Fruit fly (Drosophila melanogaster): ENCODE data around the gene Or71a.

Or71a gene

DNA sequence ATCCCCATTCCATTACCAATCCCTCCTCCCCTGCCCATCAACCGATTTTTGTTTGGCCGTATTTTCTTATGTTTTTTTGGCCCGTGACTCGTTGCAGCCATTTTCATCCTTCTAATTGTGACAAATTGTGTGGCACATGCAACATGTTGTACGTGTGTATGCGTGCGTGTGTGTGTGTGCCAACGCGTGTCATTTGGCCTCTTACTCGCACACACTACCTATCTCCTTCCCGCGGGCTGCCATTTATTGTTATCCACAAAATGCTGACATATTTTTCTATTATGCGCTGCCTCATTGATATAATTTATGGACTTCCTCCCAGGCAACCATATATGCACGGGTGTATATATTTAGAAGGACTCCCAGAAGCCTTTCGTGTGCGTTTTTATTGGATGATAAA is 46.5 kb downstream of the Or71a start:
- TF ChIP-seq D (optimal IDR thresholded peaks at IDR 0.05) (peak; percentile 80), D (GFP tag; optimal IDR thresholded peaks at IDR 0.05) (no peak), hkb (optimal IDR thresholded peaks at IDR 0.05) (no peak), hkb (GFP tag; IDR thresholded peaks at IDR 0.05) (no peak), CG10209 (GFP tag; optimal IDR thresholded peaks at IDR 0.05) (no peak), fd3F (GFP tag; optimal IDR thresholded peaks at IDR 0.05) (no peak), CG15479 (GFP tag; optimal IDR thresholded peaks at IDR 0.05) (peak; percentile 43), abd-A (tag; optimal IDR thresholded peaks at IDR 0.05) (peak; percentile 39), stwl (tag; optimal IDR thresholded peaks at IDR 0.05) (no peak), cg (GFP tag; optimal IDR thresholded peaks at IDR 0.05) (peak; percentile 64), CG15601 (tag; optimal IDR thresholded peaks at IDR 0.05) (no peak), CG17361 (GFP tag; IDR thresholded peaks at IDR 0.05) (no peak), gfzf (GFP tag; optimal IDR thresholded peaks at IDR 0.05) (no peak), twi (tag; optimal IDR thresholded peaks at IDR 0.05) (peak; percentile 68), CG5180 (GFP tag; optimal IDR thresholded peaks at IDR 0.05) (peak; percentile 41), hth (optimal IDR thresholded peaks at IDR 0.05) (no peak), CG11695 (GFP tag; IDR thresholded peaks at IDR 0.05) (no peak), CG7372 (GFP tag; IDR thresholded peaks at IDR 0.05) (no peak), scrt (GFP tag; optimal IDR thresholded peaks at IDR 0.05) (peak; percentile 55), phol (tag; optimal IDR thresholded peaks at IDR 0.05) (peak; percentile 13), Nf-YB (GFP tag; optimal IDR thresholded peaks at IDR 0.05) (peak; percentile 74), eve (GFP tag; optimal IDR thresholded peaks at IDR 0.05) (no peak), run (tag; optimal IDR thresholded peaks at IDR 0.05) (no peak), Hey (tag; optimal IDR thresholded peaks at IDR 0.05) (peak; percentile 17), CG1832 (GFP tag; optimal IDR thresholded peaks at IDR 0.05) (peak; percentile 4)
